Worm (Caenorhabditis elegans): ENCODE results near the gene ctr-9.

ce11 chrIII:9483716-9484115 lies 7.5 kb upstream of the ctr-9 start:
- TF ChIP-seq dao-5 (tag; optimal IDR thresholded peaks at IDR 0.05), result no peak
- no peak for TF ChIP-seq him-1 (tag; optimal IDR thresholded peaks at IDR 0.05)
- no peak for TF ChIP-seq W03F9.2 (tag; optimal IDR thresholded peaks at IDR 0.05)

All from whole organism, L4/young adult.